Worm (Caenorhabditis elegans) whole organism, early embryonic: Measurements from ENCODE around the gene prdh-1.

Experiments
- B0310.2 ChIP-seq: sonication (generic microtip); optimal IDR thresholded peaks from 2 replicates; lab custom pipeline; 2016; ENCODE audit warnings: mild to moderate bottlenecking, missing genetic modification characterization, missing compliant biosample characterization
- F13C5.2 ChIP-seq: sonication (generic microtip); optimal IDR thresholded peaks from 2 replicates; lab custom pipeline; 2017; ENCODE audit warnings: mild to moderate bottlenecking, missing genetic modification characterization, inconsistent platforms, missing compliant biosample characterization
- aly-1 ChIP-seq: sonication (generic microtip); optimal IDR thresholded peaks from 2 replicates; lab custom pipeline; 2016; ENCODE audit warnings: missing genetic modification characterization, missing compliant biosample characterization
- ama-1 ChIP-seq: fragments of 150-350 bp; optimal IDR thresholded peaks from 2 replicates; lab custom pipeline; 2014
- ceh-13 ChIP-seq: fragments of 200-800 bp; sonication (Bioruptor generic); optimal IDR thresholded peaks from 2 replicates; lab custom pipeline; 2018; ENCODE audit warnings: mild to moderate bottlenecking, missing genetic modification characterization, missing compliant biosample characterization
- ceh-36 ChIP-seq: sonication (generic microtip); optimal IDR thresholded peaks from 2 replicates; lab custom pipeline; 2016; ENCODE audit warnings: missing genetic modification characterization, inconsistent platforms, missing compliant biosample characterization
- ets-7 ChIP-seq: sonication (generic microtip); optimal IDR thresholded peaks from 2 replicates; lab custom pipeline; 2016; ENCODE audit warnings: missing genotype, missing genetic modification characterization, missing compliant biosample characterization
- flt-1 ChIP-seq: fragments of 200-800 bp; sonication (Bioruptor generic); IDR thresholded peaks from 2 replicates; pipeline ENCODE4 v1.3.6; 2022; ENCODE audit warnings: missing genetic modification characterization, missing compliant biosample characterization
- hmbx-1 ChIP-seq: sonication (generic microtip); optimal IDR thresholded peaks from 2 replicates; lab custom pipeline; 2016; ENCODE audit warnings: mild to moderate bottlenecking, missing genetic modification characterization, missing compliant biosample characterization
- hmg-4 ChIP-seq: fragments of 200-800 bp; sonication (Bioruptor generic); optimal IDR thresholded peaks from 2 replicates; lab custom pipeline; 2018; ENCODE audit warnings: mild to moderate bottlenecking, missing genetic modification characterization, missing compliant biosample characterization
- hnd-1 ChIP-seq: sonication (generic microtip); optimal IDR thresholded peaks from 2 replicates; lab custom pipeline; 2016; ENCODE audit warnings: missing genetic modification characterization, missing compliant biosample characterization
- pes-1 ChIP-seq: fragments of 200-800 bp; sonication (Bioruptor generic); IDR thresholded peaks from 2 replicates; pipeline ENCODE4 v1.3.6; 2022; ENCODE audit warnings: missing genetic modification reagents, missing genetic modification characterization, missing compliant biosample characterization
- scrt-1 ChIP-seq: fragments of 200-800 bp; sonication (Bioruptor generic); IDR thresholded peaks from 2 replicates; pipeline ENCODE4 v1.3.6; 2022; ENCODE audit warnings: missing genetic modification characterization, missing compliant biosample characterization
- sea-1 ChIP-seq: fragments of 200-800 bp; sonication (Bioruptor generic); conservative IDR thresholded peaks from 2 replicates; pipeline ENCODE4 v1.3.6; 2022; ENCODE audit warnings: missing genetic modification characterization, missing compliant biosample characterization
- tbx-11 ChIP-seq: fragments of 200-800 bp; sonication (Bioruptor generic); IDR thresholded peaks from 2 replicates; pipeline ENCODE4 v1.3.6; 2022; ENCODE audit warnings: missing genetic modification characterization, missing compliant biosample characterization
- tbx-37 ChIP-seq: fragments of 200-800 bp; sonication (Bioruptor generic); conservative IDR thresholded peaks from 2 replicates; pipeline ENCODE4 v1.3.6; 2022; ENCODE audit warnings: missing genetic modification reagents, missing genetic modification characterization, missing compliant biosample characterization
- tra-4 ChIP-seq: sonication (generic microtip); optimal IDR thresholded peaks from 2 replicates; lab custom pipeline; 2017; ENCODE audit warnings: missing genetic modification characterization, missing compliant biosample characterization

The prdh-1 gene

DNA sequence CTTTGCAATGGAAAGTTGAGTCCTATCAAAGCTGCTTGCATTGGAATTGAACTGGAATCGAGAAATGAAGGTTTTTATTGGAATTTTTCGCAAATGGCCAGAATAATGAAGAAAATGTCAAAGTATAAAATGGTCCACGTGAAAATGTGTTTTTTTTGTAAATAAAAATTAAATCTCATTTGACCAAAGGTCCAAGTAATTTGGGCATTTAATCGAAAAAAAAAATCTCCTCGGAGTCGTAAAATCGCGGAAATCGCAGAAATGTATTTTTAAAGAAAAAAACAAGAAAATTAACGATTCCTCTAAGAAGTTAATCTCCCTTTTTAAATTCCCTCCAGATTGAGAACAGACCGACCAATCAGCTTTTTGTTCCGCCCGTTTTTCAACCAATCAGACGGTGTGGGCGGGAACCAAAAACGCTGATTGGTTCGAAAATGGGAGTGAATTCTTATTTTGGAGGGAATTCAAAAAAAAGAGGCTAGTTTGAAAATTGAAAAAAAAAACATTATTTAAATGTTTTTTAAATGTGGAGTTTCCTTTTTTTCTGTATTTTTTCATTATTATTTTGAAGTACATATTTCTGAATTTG is at the start of gene prdh-1:
Gene prdh-1, minus strand, starts transcription at position 51 of the 589 bp plus-strand sequence.
- TF ChIP-seq B0310.2 (tag; lab: Kevin White, UChicago) (no peak), tbx-37 (GFP tag; lab: Robert Waterston, UW) (no peak), pes-1 (no peak), ets-7 (tag; lab: Kevin White, UChicago) (no peak), ama-1 (lab: Kevin White, UChicago) (no peak), flt-1 (GFP tag; lab: Robert Waterston, UW) (no peak), scrt-1 (GFP tag; lab: Robert Waterston, UW) (no peak), hmg-4 (GFP tag; lab: Kevin White, UChicago) (no peak), aly-1 (tag; lab: Kevin White, UChicago) (no peak)

DNA sequence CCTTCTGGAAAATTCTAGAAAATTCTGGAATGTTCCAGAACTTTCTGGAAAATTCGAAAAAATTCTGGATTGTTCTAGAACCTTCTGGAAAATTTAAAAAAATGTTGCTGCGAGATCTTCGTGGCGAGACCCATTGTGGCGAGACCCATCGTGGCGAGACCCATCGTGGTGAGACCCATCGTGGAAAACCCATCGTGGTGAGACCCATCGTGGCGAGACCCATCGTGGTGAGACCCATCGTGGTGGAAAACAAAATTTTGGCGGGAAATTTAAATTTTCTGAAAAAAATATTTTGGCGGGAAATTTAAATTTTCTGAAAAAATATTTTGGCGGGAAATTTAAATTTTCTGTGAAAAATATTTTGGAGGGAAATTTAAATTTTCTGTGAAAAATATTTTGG is 45.9 kb upstream of the prdh-1 start:
- peak; percentile 44 for TF ChIP-seq tbx-37 (GFP tag; lab: Robert Waterston, UW)
- TF ChIP-seq sea-1, result peak; percentile 78; the same call in 1 of the 2 replicates
- peak; percentile 69 for TF ChIP-seq pes-1

DNA sequence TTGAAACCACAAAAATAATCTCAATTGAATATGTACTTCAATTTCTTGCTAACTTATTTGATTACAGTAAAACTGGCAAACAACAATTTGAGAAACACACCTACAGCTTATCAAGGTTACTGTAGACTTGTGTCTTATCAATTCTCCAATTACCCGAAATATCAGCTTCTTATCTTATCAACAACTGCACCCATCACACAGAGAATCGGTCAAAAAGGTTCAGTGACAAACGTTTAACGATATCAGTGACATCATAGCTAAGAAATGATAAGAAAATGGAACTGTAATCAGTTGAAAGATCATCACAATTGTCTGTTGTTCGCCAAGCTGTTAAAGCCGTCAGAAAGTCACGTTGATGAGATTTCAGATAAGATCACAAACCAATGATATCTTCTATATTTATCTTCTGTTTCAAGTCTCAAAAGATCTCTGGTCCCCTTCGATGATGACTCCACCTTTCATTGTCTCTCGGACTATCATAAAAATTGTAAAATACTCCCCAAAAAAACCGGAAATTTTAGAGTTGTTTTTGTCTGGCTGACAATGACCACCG is 42.9 kb upstream of the prdh-1 start:
- no peak for TF ChIP-seq ama-1 (lab: Kevin White, UChicago)
- no peak for TF ChIP-seq ets-7 (tag; lab: Kevin White, UChicago)
- no peak for TF ChIP-seq ceh-36 (tag; lab: Kevin White, UChicago)
- no peak for TF ChIP-seq tra-4 (tag; lab: Kevin White, UChicago)
- TF ChIP-seq hmg-4 (GFP tag; lab: Kevin White, UChicago), result no peak
- no peak for TF ChIP-seq hmbx-1
- no peak for TF ChIP-seq tbx-11 (GFP tag; lab: Robert Waterston, UW)
- no peak for TF ChIP-seq scrt-1 (GFP tag; lab: Robert Waterston, UW)

DNA sequence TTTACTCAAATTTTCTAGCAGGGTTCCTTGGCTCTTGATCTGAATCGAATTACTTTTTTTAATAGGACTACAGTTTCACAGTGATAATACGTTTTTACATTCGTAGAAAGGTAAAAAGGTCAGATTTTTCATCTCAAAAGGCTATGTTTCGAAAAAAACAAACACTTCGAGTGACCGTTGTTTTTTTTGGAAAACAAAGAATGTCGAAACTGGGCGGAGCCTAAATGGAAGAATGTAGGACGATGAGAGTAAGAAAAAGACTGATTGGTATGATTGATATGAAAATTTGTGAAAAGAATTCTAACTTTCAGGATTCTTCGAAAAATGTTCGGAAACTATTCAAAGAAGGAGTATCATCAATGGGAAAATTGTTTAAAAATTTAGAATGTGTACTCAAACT is 36.5 kb upstream of the prdh-1 start, which contains the start of gene Y37A1A.2:
Gene Y37A1A.2, minus strand, starts transcription at position 101 of the 400 bp plus-strand sequence.
- TF ChIP-seq scrt-1 (GFP tag; lab: Robert Waterston, UW) (no peak), ceh-36 (tag; lab: Kevin White, UChicago) (no peak), sea-1 (no peak), flt-1 (GFP tag; lab: Robert Waterston, UW) (no peak), ets-7 (tag; lab: Kevin White, UChicago) (no peak)

DNA sequence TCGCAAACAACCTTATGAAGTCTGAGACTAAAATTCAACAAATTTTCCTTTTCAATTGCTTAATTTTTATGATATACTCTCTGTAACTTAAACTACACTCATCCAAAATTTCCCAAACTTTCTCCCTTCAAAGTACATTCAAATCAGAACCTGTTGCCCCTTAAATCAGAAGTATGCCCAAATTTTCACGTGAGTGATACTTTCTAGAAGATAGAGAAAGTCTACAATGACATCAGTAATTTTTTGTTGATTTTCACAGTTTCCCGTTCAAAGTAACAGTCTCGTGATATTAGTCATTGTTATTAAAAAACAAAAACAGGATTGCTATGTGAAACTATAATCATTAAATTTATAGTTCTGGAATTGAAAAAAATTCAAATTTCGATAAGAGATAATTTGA is 34.5 kb upstream of the prdh-1 start:
- TF ChIP-seq B0310.2 (tag; lab: Kevin White, UChicago) (no peak), flt-1 (GFP tag; lab: Robert Waterston, UW) (no peak), hmbx-1 (no peak), pes-1 (no peak), scrt-1 (GFP tag; lab: Robert Waterston, UW) (no peak), hmg-4 (GFP tag; lab: Kevin White, UChicago) (no peak), ama-1 (lab: Kevin White, UChicago) (no peak), aly-1 (tag; lab: Kevin White, UChicago) (no peak), sea-1 (no peak)

DNA sequence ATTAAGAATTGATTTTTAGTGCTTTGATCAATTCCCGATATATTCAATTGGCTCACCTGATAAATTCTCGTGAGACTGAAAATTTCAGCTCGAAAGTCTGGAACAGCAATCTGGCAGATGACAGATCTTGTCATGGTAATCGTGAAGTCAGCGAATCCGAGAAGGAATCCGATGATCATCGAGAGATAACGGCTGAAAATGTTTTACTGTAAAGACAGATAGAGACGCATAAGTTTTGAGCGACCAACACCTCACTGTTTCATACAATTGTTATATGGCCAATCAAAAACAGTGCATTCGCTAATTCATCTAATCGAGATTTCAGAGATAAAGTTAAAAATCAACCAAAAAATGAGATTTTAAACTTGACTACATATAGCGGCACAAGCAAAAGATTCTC is 30.0 kb upstream of the prdh-1 start:
- TF ChIP-seq tbx-11 (GFP tag; lab: Robert Waterston, UW) (no peak), tbx-37 (GFP tag; lab: Robert Waterston, UW) (no peak), flt-1 (GFP tag; lab: Robert Waterston, UW) (no peak), tra-4 (tag; lab: Kevin White, UChicago) (no peak)

DNA sequence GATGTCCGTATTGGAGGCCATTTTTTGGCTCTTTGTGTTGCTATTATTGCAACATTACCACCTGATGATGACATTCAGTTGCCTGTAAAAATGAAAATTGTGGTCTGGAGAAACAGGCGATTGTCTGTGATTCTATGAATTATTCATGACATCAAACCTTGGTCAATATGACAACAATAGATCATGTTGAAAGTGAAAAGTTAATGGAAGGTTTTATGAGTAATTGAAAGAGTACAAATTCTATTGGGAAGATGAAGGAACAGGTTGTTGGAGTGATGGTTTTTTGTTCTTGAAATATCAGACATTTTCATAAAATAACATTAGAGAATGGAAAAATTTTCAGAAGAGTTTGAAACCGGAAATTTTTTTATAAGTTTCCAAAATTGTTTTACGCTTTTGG is 26.4 kb upstream of the prdh-1 start, which contains the start of gene Y37A1A.3:
Gene Y37A1A.3, minus strand, starts transcription at position 101 of the 400 bp plus-strand sequence.
- TF ChIP-seq aly-1 (tag; lab: Kevin White, UChicago) (no peak), ama-1 (lab: Kevin White, UChicago) (no peak), ets-7 (tag; lab: Kevin White, UChicago) (no peak), F13C5.2 (tag; lab: Kevin White, UChicago) (no peak), pes-1 (no peak), tbx-11 (GFP tag; lab: Robert Waterston, UW) (no peak), ceh-36 (tag; lab: Kevin White, UChicago) (no peak), ceh-13 (GFP tag; lab: Kevin White, UChicago) (no peak), hmbx-1 (no peak), hnd-1 (tag; lab: Kevin White, UChicago) (no peak), tbx-37 (GFP tag; lab: Robert Waterston, UW) (no peak), flt-1 (GFP tag; lab: Robert Waterston, UW) (no peak), tra-4 (tag; lab: Kevin White, UChicago) (no peak), scrt-1 (GFP tag; lab: Robert Waterston, UW) (no peak), sea-1 (no peak), hmg-4 (GFP tag; lab: Kevin White, UChicago) (no peak), B0310.2 (tag; lab: Kevin White, UChicago) (no peak)

DNA sequence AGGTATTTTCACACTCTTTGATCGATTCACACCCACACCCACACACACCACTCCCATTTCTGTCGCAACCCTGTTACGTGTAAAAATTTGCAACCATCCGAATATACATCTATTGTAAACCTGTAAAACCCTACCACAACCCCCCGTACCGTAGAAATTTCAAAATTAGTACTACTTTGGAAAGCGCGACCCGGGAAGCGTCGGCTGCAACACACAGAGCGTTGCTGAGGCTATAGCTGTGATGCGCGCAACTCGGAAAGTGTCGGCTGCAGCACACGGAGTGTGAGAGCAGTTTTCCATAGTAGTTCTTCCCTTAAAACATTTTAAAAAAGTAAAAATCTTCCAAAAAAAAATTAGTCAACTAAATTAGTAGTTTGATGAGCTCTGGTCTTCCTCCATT is 16.7 kb upstream of the prdh-1 start:
- TF ChIP-seq ets-7 (tag; lab: Kevin White, UChicago) (no peak), pes-1 (0 out of 2 replicates have a peak, but pooled peaks have one; percentile 7)
